Worm (Caenorhabditis elegans) whole organism, L1 larva: ENCODE results near the gene C04A11.5.

Experiments
- C16A3.4 ChIP-seq: fragments of 150-350 bp; optimal IDR thresholded peaks from 2 replicates; lab custom pipeline; 2014; ENCODE audit warnings: missing biosample characterization, missing genetic modification characterization
- F16B12.6 ChIP-seq: fragments of 150-350 bp; optimal IDR thresholded peaks from 2 replicates; lab custom pipeline; 2014; ENCODE audit warnings: missing biosample characterization, missing genetic modification characterization
- aha-1 ChIP-seq: fragments of 150-350 bp; optimal IDR thresholded peaks from 2 replicates; lab custom pipeline; 2014; ENCODE audit warnings: missing biosample characterization, missing genetic modification characterization
- aly-2 ChIP-seq: fragments of 150-350 bp; optimal IDR thresholded peaks from 2 replicates; lab custom pipeline; 2014; ENCODE audit warnings: missing biosample characterization, missing genetic modification characterization
- ceh-88 ChIP-seq: fragments of 200-800 bp; sonication (Bioruptor generic); IDR thresholded peaks from 2 replicates; pipeline ENCODE4 v1.3.6; 2022; ENCODE audit warnings: missing genetic modification characterization, missing compliant biosample characterization
- dpl-1 ChIP-seq, 3 experiments: fragments of 150-350 bp in 2 of 3; sonication (generic microtip) in 1 of 3; optimal IDR thresholded peaks; 2 replicates each; lab custom pipeline; 2014 to 2017; ENCODE audit warnings: missing biosample characterization in 3 of 3, missing genetic modification characterization in 3 of 3, missing genetic modification reagents in 3 of 3
- efl-1 ChIP-seq, 4 experiments: fragments of 150-350 bp; optimal IDR thresholded peaks in 3 of 4; peaks in 1 of 4; 1 replicate in 1 of 4; 2 replicates in 3 of 4; lab custom pipeline; 2014; ENCODE audit warnings: missing biosample characterization in 2 of 4, missing genetic modification characterization in 2 of 4, missing genetic modification reagents in 2 of 4
- egl-13 ChIP-seq: sonication (generic microtip); optimal IDR thresholded peaks from 2 replicates; lab custom pipeline; 2016; ENCODE audit warnings: missing genotype, missing genetic modification reagents, missing genetic modification characterization, missing compliant biosample characterization
- egl-27 ChIP-seq, 2 experiments: fragments of 150-350 bp in 1 of 2; sonication (generic microtip); optimal IDR thresholded peaks; 3 replicates each; lab custom pipeline; 2017 to 2018; ENCODE audit warnings: missing biosample characterization in 2 of 2, missing genetic modification characterization in 2 of 2, missing genetic modification reagents in 2 of 2
- elt-2 ChIP-seq: sonication (generic microtip); optimal IDR thresholded peaks from 2 replicates; lab custom pipeline; 2016; ENCODE audit warnings: missing genetic modification characterization, mild to moderate bottlenecking, inconsistent platforms, missing compliant biosample characterization, missing genetic modification reagents
- fkh-8 ChIP-seq: sonication (generic microtip); optimal IDR thresholded peaks from 2 replicates; lab custom pipeline; 2016; ENCODE audit warnings: mild to moderate bottlenecking, missing genetic modification characterization, missing compliant biosample characterization
- hlh-17 ChIP-seq: fragments of 200-800 bp; sonication (Bioruptor generic); optimal IDR thresholded peaks from 2 replicates; lab custom pipeline; 2018; ENCODE audit warnings: missing genetic modification characterization, mild to moderate bottlenecking, missing compliant biosample characterization, moderate library complexity, borderline replicate concordance
- hlh-4 ChIP-seq: sonication (generic microtip); optimal IDR thresholded peaks from 2 replicates; lab custom pipeline; 2016; ENCODE audit warnings: mild to moderate bottlenecking, missing genetic modification characterization, missing compliant biosample characterization
- isw-1 ChIP-seq: fragments of 200-800 bp; sonication (Bioruptor generic); IDR thresholded peaks from 2 replicates; pipeline ENCODE4 v1.3.6; 2022; ENCODE audit warnings: missing genetic modification characterization, missing compliant biosample characterization
- jun-1 ChIP-seq: fragments of 150-350 bp; optimal IDR thresholded peaks from 2 replicates; lab custom pipeline; 2014; ENCODE audit warnings: missing biosample characterization, missing genetic modification reagents, missing genetic modification characterization
- lin-35 ChIP-seq, 2 experiments: fragments of 150-350 bp; optimal IDR thresholded peaks; 2 replicates each; lab custom pipeline; 2014; ENCODE audit warnings: missing biosample characterization in 2 of 2, missing genetic modification characterization in 2 of 2, missing genetic modification reagents in 2 of 2
- lin-39 ChIP-seq: fragments of 150-350 bp; optimal IDR thresholded peaks from 2 replicates; lab custom pipeline; 2014; ENCODE audit warnings: missing biosample characterization, missing genetic modification reagents, missing genetic modification characterization
- lsy-2 ChIP-seq, 2 experiments: fragments of 150-350 bp; optimal IDR thresholded peaks; 2 replicates each; lab custom pipeline; 2014; ENCODE audit warnings: missing biosample characterization in 2 of 2, missing genetic modification characterization in 2 of 2
- mab-9 ChIP-seq: fragments of 200-800 bp; sonication (Bioruptor generic); IDR thresholded peaks from 2 replicates; pipeline ENCODE4 v1.3.6; 2022; ENCODE audit warnings: missing genetic modification reagents, missing genetic modification characterization, missing compliant biosample characterization
- mdl-1 ChIP-seq, 2 experiments: fragments of 150-350 bp; optimal IDR thresholded peaks; 2 replicates each; lab custom pipeline; 2014 to 2017; ENCODE audit warnings: missing biosample characterization in 2 of 2, missing genetic modification characterization in 2 of 2, inconsistent platforms in 1 of 2
- nhr-19 ChIP-seq: fragments of 200-800 bp; sonication (Bioruptor generic); conservative IDR thresholded peaks from 2 replicates; pipeline ENCODE4 v1.3.6; 2022; ENCODE audit warnings: missing genetic modification characterization, missing compliant biosample characterization
- nhr-20 ChIP-seq: sonication (generic microtip); optimal IDR thresholded peaks from 2 replicates; lab custom pipeline; 2016; ENCODE audit warnings: mild to moderate bottlenecking, missing genetic modification characterization, missing compliant biosample characterization
- nhr-47 ChIP-seq: sonication (generic microtip); optimal IDR thresholded peaks from 2 replicates; lab custom pipeline; 2016; ENCODE audit warnings: mild to moderate bottlenecking, missing genetic modification characterization, moderate library complexity, missing compliant biosample characterization
- nhr-71 ChIP-seq: sonication (generic microtip); optimal IDR thresholded peaks from 2 replicates; lab custom pipeline; 2016; ENCODE audit warnings: mild to moderate bottlenecking, missing genetic modification characterization, moderate library complexity, missing compliant biosample characterization
- nhr-76 ChIP-seq: sonication (generic microtip); optimal IDR thresholded peaks from 2 replicates; lab custom pipeline; 2017; ENCODE audit warnings: missing biosample characterization, missing genetic modification characterization
- nhr-85 ChIP-seq: sonication (generic microtip); peaks from one replicate; lab custom pipeline; 2016; ENCODE audit warnings: missing genetic modification characterization, inconsistent platforms, missing compliant biosample characterization
- nhr-90 ChIP-seq: sonication (generic microtip); optimal IDR thresholded peaks from 2 replicates; lab custom pipeline; 2016; ENCODE audit warnings: mild to moderate bottlenecking, missing genetic modification characterization, missing compliant biosample characterization; ENCODE audit not compliant: poor library complexity
- rnt-1 ChIP-seq: sonication (generic microtip); optimal IDR thresholded peaks from 2 replicates; lab custom pipeline; 2016; ENCODE audit warnings: mild to moderate bottlenecking, missing genetic modification characterization, moderate library complexity, missing compliant biosample characterization
- snu-23 ChIP-seq: sonication (generic microtip); optimal IDR thresholded peaks from 2 replicates; lab custom pipeline; 2016; ENCODE audit warnings: missing genetic modification characterization, missing compliant biosample characterization
- swsn-7 ChIP-seq: sonication (generic microtip); optimal IDR thresholded peaks from 2 replicates; lab custom pipeline; 2016; ENCODE audit warnings: missing genetic modification characterization, missing compliant biosample characterization
- tbx-2 ChIP-seq: sonication (generic microtip); optimal IDR thresholded peaks from 2 replicates; lab custom pipeline; 2016; ENCODE audit warnings: missing genetic modification characterization, missing compliant biosample characterization
- unc-130 ChIP-seq: fragments of 150-350 bp; optimal IDR thresholded peaks from 2 replicates; lab custom pipeline; 2017; ENCODE audit warnings: missing biosample characterization, missing genetic modification characterization, inconsistent platforms
- unc-62 ChIP-seq: fragments of 150-350 bp; optimal IDR thresholded peaks from 2 replicates; lab custom pipeline; 2014; ENCODE audit warnings: missing biosample characterization, missing genetic modification reagents, missing genetic modification characterization
- vab-15 ChIP-seq: sonication (generic microtip); optimal IDR thresholded peaks from 2 replicates; lab custom pipeline; 2017; ENCODE audit warnings: missing genotype, mild to moderate bottlenecking, missing genetic modification characterization, missing compliant biosample characterization
- xbp-1 ChIP-seq: sonication (generic microtip); optimal IDR thresholded peaks from 2 replicates; lab custom pipeline; 2016; ENCODE audit warnings: missing genetic modification characterization, missing compliant biosample characterization
- ztf-4 ChIP-seq: fragments of 150-350 bp; optimal IDR thresholded peaks from 2 replicates; lab custom pipeline; 2014; ENCODE audit warnings: missing biosample characterization, missing genetic modification characterization

Gene C04A11.5

DNA sequence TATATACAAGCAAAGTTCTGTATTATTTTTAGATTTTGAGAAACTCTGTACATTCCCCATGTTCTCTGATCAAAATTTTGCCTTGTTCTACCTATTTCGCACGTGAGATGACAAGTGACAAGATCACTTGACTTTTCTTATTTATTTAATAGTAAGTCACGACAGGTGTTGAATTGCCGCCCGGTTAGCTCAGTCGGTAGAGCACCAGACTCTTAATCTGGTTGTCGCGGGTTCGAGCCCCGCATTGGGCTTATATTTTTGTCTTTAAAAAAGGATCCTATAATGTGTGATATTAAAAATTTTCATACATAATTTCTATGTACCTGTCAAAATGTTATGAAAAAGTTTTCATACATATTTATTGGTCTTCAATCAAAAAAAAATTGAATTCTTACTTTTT lies 50.3 kb downstream of the C04A11.5 start:
- TF ChIP-seq fkh-8 (tag; lab: Kevin White, UChicago) = no peak
- TF ChIP-seq lin-39 (tag; lab: Kevin White, UChicago) = no peak
- peak; percentile 33 for TF ChIP-seq elt-2
- no peak for TF ChIP-seq xbp-1 (tag; lab: Kevin White, UChicago)
- TF ChIP-seq egl-13 (tag; lab: Kevin White, UChicago) = no peak
- peak; percentile 60 for TF ChIP-seq nhr-85 (tag; lab: Kevin White, UChicago)
- no peak for TF ChIP-seq ztf-4 (tag; lab: Kevin White, UChicago)
- TF ChIP-seq unc-130 (tag; lab: Kevin White, UChicago) = no peak
- peak; percentile 25 for TF ChIP-seq nhr-90 (tag; lab: Kevin White, UChicago)
- TF ChIP-seq dpl-1 (GFP tag; optimal IDR thresholded peaks at IDR 0.05; lab: Kevin White, UChicago) = no peak
- TF ChIP-seq vab-15 (tag; lab: Kevin White, UChicago) = no peak
- peak; percentile 68 for TF ChIP-seq nhr-71 (tag; lab: Kevin White, UChicago)
- no peak for TF ChIP-seq egl-27 (tag; optimal IDR thresholded peaks at IDR 0.05; lab: Kevin White, UChicago)
- peak; percentile 41 for TF ChIP-seq nhr-47 (tag; lab: Kevin White, UChicago)
- TF ChIP-seq tbx-2 = peak; percentile 9
- TF ChIP-seq nhr-76 (tag; lab: Kevin White, UChicago) = no peak
- no peak for TF ChIP-seq efl-1 (optimal IDR thresholded peaks at IDR 0.05; lab: Kevin White, UChicago)
- peak in 1 of 2 experiments; percentile 64 for TF ChIP-seq efl-1 (GFP tag; optimal IDR thresholded peaks at IDR 0.05 in 1 of 2; lab: Kevin White, UChicago)
- peak in 1 of 2 experiments; percentile 14 for TF ChIP-seq lsy-2 (tag; optimal IDR thresholded peaks at IDR 0.05; lab: Kevin White, UChicago)
- TF ChIP-seq swsn-7 (tag; lab: Kevin White, UChicago) = no peak
- peak; percentile 56 for TF ChIP-seq nhr-20 (tag; lab: Kevin White, UChicago)
- peak; percentile 14 for TF ChIP-seq C16A3.4
- TF ChIP-seq lin-35 (GFP tag; optimal IDR thresholded peaks at IDR 0.05; lab: Kevin White, UChicago) = peak in 1 of 2 experiments; percentile 51
- TF ChIP-seq unc-62 (GFP tag; lab: Kevin White, UChicago) = no peak
- TF ChIP-seq mdl-1 (tag; optimal IDR thresholded peaks at IDR 0.05; lab: Kevin White, UChicago) = peak in 1 of 2 experiments; percentile 37
- TF ChIP-seq jun-1 (tag; lab: Kevin White, UChicago) = no peak
- TF ChIP-seq aly-2 (tag; lab: Kevin White, UChicago) = no peak
- peak; percentile 32 for TF ChIP-seq snu-23 (GFP tag; lab: Kevin White, UChicago)
- TF ChIP-seq hlh-17 (GFP tag; lab: Kevin White, UChicago) = no peak
- TF ChIP-seq ceh-88 (GFP tag; lab: Robert Waterston, UW) = no peak
- peak; percentile 41 for TF ChIP-seq rnt-1 (tag; lab: Kevin White, UChicago)
- no peak for TF ChIP-seq F16B12.6 (tag; lab: Kevin White, UChicago)
- no peak for TF ChIP-seq hlh-4 (tag; lab: Kevin White, UChicago)
- no peak for TF ChIP-seq isw-1 (GFP tag; lab: Robert Waterston, UW)
- TF ChIP-seq mab-9 (GFP tag; lab: Robert Waterston, UW) = no peak
- peak; percentile 62 for TF ChIP-seq nhr-19
- no peak for TF ChIP-seq aha-1 (tag; lab: Kevin White, UChicago)
